Fruit fly (Drosophila melanogaster): ENCODE results near the gene CG4558.

The CG4558 gene

dm6 chrX:6854563-6854962, 5.0 kb downstream of the CG4558 start (continued):
- TF ChIP-seq D19A (tag; optimal IDR thresholded peaks at IDR 0.05) (peak; percentile 82), pho (GFP tag; optimal IDR thresholded peaks at IDR 0.05) (peak; percentile 56), CG10654 (GFP tag; optimal IDR thresholded peaks at IDR 0.05) (peak; percentile 65), MBD-R2 (GFP tag; IDR thresholded peaks at IDR 0.05) (peak; percentile 31; the same call in 1 of the 2 replicates), sob (GFP tag; IDR thresholded peaks at IDR 0.05) (peak; percentile 86), CG6654 (GFP tag; optimal IDR thresholded peaks at IDR 0.05) (peak; percentile 62), ERR (GFP tag; optimal IDR thresholded peaks at IDR 0.05) (peak; percentile 31), CG2875 (GFP tag; optimal IDR thresholded peaks at IDR 0.05) (peak; percentile 84), run (tag; optimal IDR thresholded peaks at IDR 0.05) (peak; percentile 68), B-H1 (GFP tag; IDR thresholded peaks at IDR 0.05) (peak; percentile 73), gsb-n (tag; optimal IDR thresholded peaks at IDR 0.05) (peak; percentile 85), lola (GFP tag; optimal IDR thresholded peaks at IDR 0.05) (peak in 1 of 3 experiments; percentile 62), MTF-1 (GFP tag; optimal IDR thresholded peaks at IDR 0.05; ENCODE audit: borderline replicate concordance) (peak; percentile 40), Poxn (GFP tag; IDR thresholded peaks at IDR 0.05) (no peak), MESR4 (GFP tag; optimal IDR thresholded peaks at IDR 0.05) (peak; percentile 18), CG4707 (GFP tag; optimal IDR thresholded peaks at IDR 0.05) (peak; percentile 73), CG34376 (GFP tag; optimal IDR thresholded peaks at IDR 0.05) (no peak), fd64A (GFP tag; optimal IDR thresholded peaks at IDR 0.05) (no peak), HHEX (GFP tag; optimal IDR thresholded peaks at IDR 0.05) (peak; percentile 74), CHES-1-like (GFP tag; optimal IDR thresholded peaks at IDR 0.05) (peak; percentile 15), lov (optimal IDR thresholded peaks at IDR 0.05) (no peak), lov (GFP tag; IDR thresholded peaks at IDR 0.05) (peak; percentile 63; the same call in 2 of the 3 replicates), chn (GFP tag; optimal IDR thresholded peaks at IDR 0.05) (peak; percentile 66), vnd (GFP tag; IDR thresholded peaks at IDR 0.05; ENCODE audit: partially characterized antibody) (no peak), Dek (tag; optimal IDR thresholded peaks at IDR 0.05) (peak; percentile 77), CG11560 (tag; IDR thresholded peaks at IDR 0.05) (0 out of 3 replicates have a peak, but pooled peaks have one; percentile 42), CG14667 (GFP tag; IDR thresholded peaks at IDR 0.05) (peak; percentile 67; the same call in 1 of the 2 replicates), Max (GFP tag; optimal IDR thresholded peaks at IDR 0.05) (peak; percentile 69), CG11696 (GFP tag; IDR thresholded peaks at IDR 0.05) (peak; percentile 97), CG9727 (GFP tag; optimal IDR thresholded peaks at IDR 0.05) (peak; percentile 79), Atf-2 (GFP tag; optimal IDR thresholded peaks at IDR 0.05) (peak; percentile 27), CG7987 (GFP tag; optimal IDR thresholded peaks at IDR 0.05) (peak; percentile 26), CG18476 (GFP tag; optimal IDR thresholded peaks at IDR 0.05) (peak; percentile 71), BtbVII (GFP tag; optimal IDR thresholded peaks at IDR 0.05) (peak; percentile 85), ro (GFP tag; IDR thresholded peaks at IDR 0.05) (no peak), D19B (GFP tag; optimal IDR thresholded peaks at IDR 0.05) (peak; percentile 69), grau (tag; optimal IDR thresholded peaks at IDR 0.05) (peak; percentile 87), CG31441 (GFP tag; IDR thresholded peaks at IDR 0.05) (peak; percentile 90), ftz-f1 (GFP tag; optimal IDR thresholded peaks at IDR 0.05) (no peak), CG6791 (GFP tag; IDR thresholded peaks at IDR 0.05; ENCODE audit: partially characterized antibody) (no peak), CG9932 (GFP tag; IDR thresholded peaks at IDR 0.05) (peak; percentile 58), CG30431 (GFP tag; optimal IDR thresholded peaks at IDR 0.05) (peak; percentile 71), z (GFP tag; IDR thresholded peaks at IDR 0.05) (0 out of 3 replicates have a peak, but pooled peaks have one; percentile 47), CG16815 (GFP tag; optimal IDR thresholded peaks at IDR 0.05) (peak; percentile 60), Rx (GFP tag; IDR thresholded peaks at IDR 0.05) (peak; percentile 58), tio (GFP tag; optimal IDR thresholded peaks at IDR 0.05) (peak; percentile 68), pb (GFP tag; optimal IDR thresholded peaks at IDR 0.05) (peak; percentile 3), zfh1 (GFP tag; IDR thresholded peaks at IDR 0.05) (peak; percentile 84), pan (optimal IDR thresholded peaks at IDR 0.05) (no peak), pan (GFP tag; optimal IDR thresholded peaks at IDR 0.05 in 1 of 2, IDR thresholded peaks at IDR 0.05 in 1 of 2) (peak in 1 of 2 experiments; percentile 79), CG15011 (GFP tag; optimal IDR thresholded peaks at IDR 0.05) (peak; percentile 77)

Data from whole organism, embryonic.